Worm (Caenorhabditis elegans): ENCODE measurements around the gene unc-33.

- TF ChIP-seq him-1 (tag; optimal IDR thresholded peaks at IDR 0.05), result no peak
- TF ChIP-seq W03F9.2 (tag; optimal IDR thresholded peaks at IDR 0.05), result no peak
- TF ChIP-seq dao-5 (tag; optimal IDR thresholded peaks at IDR 0.05), result no peak
These were observed 16.3 kb downstream of the unc-33 start for ce11 chrIV:3532989-3533388.
